Fruit fly (Drosophila melanogaster): ENCODE measurements around the gene Fhos.

Fhos gene

dm6 chr3L:8819441-8819840, 66.0 kb downstream of the Fhos start:
- TF ChIP-seq Rfx (GFP tag; IDR thresholded peaks at IDR 0.05) (no peak), CG11456 (GFP tag; IDR thresholded peaks at IDR 0.05) (no peak), inv (GFP tag; IDR thresholded peaks at IDR 0.05; ENCODE audit: partially characterized antibody) (peak; percentile 16; the same call in 1 of the 2 replicates), Ets65A (GFP tag) (peak; percentile 72), CG1024 (GFP tag; IDR thresholded peaks at IDR 0.05) (no peak)

dm6 chr3L:8821708-8822660, 68.6 kb downstream of the Fhos start:
- TF ChIP-seq dmrt11E (tag; optimal IDR thresholded peaks at IDR 0.05) (peak; percentile 13), CG11093 (GFP tag; IDR thresholded peaks at IDR 0.05) (0 out of 3 replicates have a peak, but pooled peaks have one; percentile 15), corto (GFP tag; optimal IDR thresholded peaks at IDR 0.05) (peak; percentile 80), hth (optimal IDR thresholded peaks at IDR 0.05) (no peak), bsh (GFP tag; optimal IDR thresholded peaks at IDR 0.05) (peak; percentile 17 to 71), Xrp1 (GFP tag; IDR thresholded peaks at IDR 0.05) (peak; percentile 45; the same call in 1 of the 2 replicates), ERR (GFP tag; optimal IDR thresholded peaks at IDR 0.05) (no peak), inv (GFP tag; IDR thresholded peaks at IDR 0.05; ENCODE audit: partially characterized antibody) (no peak), row (GFP tag; IDR thresholded peaks at IDR 0.05) (peak; percentile 29; the same call in 1 of the 3 replicates), Drgx (GFP tag; IDR thresholded peaks at IDR 0.05) (peak; percentile 85), lbe (GFP tag; optimal IDR thresholded peaks at IDR 0.05) (peak; percentile 85), tup (GFP tag; optimal IDR thresholded peaks at IDR 0.05) (no peak), HLHmδ (GFP tag; optimal IDR thresholded peaks at IDR 0.05) (no peak), nom (GFP tag; optimal IDR thresholded peaks at IDR 0.05) (peak; percentile 89), Blimp-1 (GFP tag; optimal IDR thresholded peaks at IDR 0.05) (no peak), Asciz (GFP tag; optimal IDR thresholded peaks at IDR 0.05) (no peak), Med (GFP tag) (peak; percentile 9), sens (GFP tag) (peak; percentile 69), eve (GFP tag; optimal IDR thresholded peaks at IDR 0.05) (no peak), Ets65A (GFP tag) (peak; percentile 26)

- TF ChIP-seq CG2199 (GFP tag; IDR thresholded peaks at IDR 0.05) (no peak), dmrt99B (tag; optimal IDR thresholded peaks at IDR 0.05) (no peak), pnt (GFP tag; optimal IDR thresholded peaks at IDR 0.05) (no peak), CG11456 (GFP tag; IDR thresholded peaks at IDR 0.05) (0 out of 3 replicates have a peak, but pooled peaks have one; percentile 29), wor (GFP tag; IDR thresholded peaks at IDR 0.05) (no peak), Lhr (GFP tag; optimal IDR thresholded peaks at IDR 0.05) (no peak), D19B (GFP tag; optimal IDR thresholded peaks at IDR 0.05) (no peak), Ets65A (GFP tag) (peak; percentile 14), fru (optimal IDR thresholded peaks at IDR 0.05) (no peak), Med (GFP tag) (peak; percentile 36), caup (GFP tag; optimal IDR thresholded peaks at IDR 0.05; ENCODE audit: severe bottlenecking) (no peak), ssp (GFP tag; IDR thresholded peaks at IDR 0.05) (no peak), ftz-f1 (GFP tag; optimal IDR thresholded peaks at IDR 0.05) (no peak), TFAM (GFP tag; optimal IDR thresholded peaks at IDR 0.05) (no peak), ci (GFP tag; IDR thresholded peaks at IDR 0.05) (no peak), CG7556 (GFP tag; optimal IDR thresholded peaks at IDR 0.05) (no peak), CG16863 (GFP tag; optimal IDR thresholded peaks at IDR 0.05) (no peak), CG10654 (GFP tag; optimal IDR thresholded peaks at IDR 0.05) (no peak), CG6175 (GFP tag; IDR thresholded peaks at IDR 0.05) (no peak), hth (optimal IDR thresholded peaks at IDR 0.05) (no peak), ham (GFP tag; IDR thresholded peaks at IDR 0.05) (no peak), Rfx (GFP tag; IDR thresholded peaks at IDR 0.05) (no peak), Poxn (GFP tag; IDR thresholded peaks at IDR 0.05) (no peak), CG10321 (GFP tag; IDR thresholded peaks at IDR 0.05) (no peak), Neu2 (GFP tag; optimal IDR thresholded peaks at IDR 0.05; ENCODE audit: borderline replicate concordance) (no peak)
Observed at dm6 chr3L:8822881-8823435, 69.5 kb downstream of the Fhos start.

Measured in whole organism, embryonic.